Fruit fly (Drosophila melanogaster) whole organism, embryonic: ENCODE measurements around the gene CG34298.

ENCODE experiments used
- CG10654 ChIP-seq: fragments of 200-800 bp; sonication (Bioruptor generic); optimal IDR thresholded peaks from 2 replicates; lab custom pipeline; 2016; ENCODE audit warnings: missing biosample characterization, missing genetic modification characterization
- CG11093 ChIP-seq: fragments of 200-800 bp; sonication (Bioruptor generic); IDR thresholded peaks from 3 replicates; pipeline ENCODE4 v1.3.6; 2022; ENCODE audit warnings: missing biosample characterization, missing genetic modification characterization
- CG13287 ChIP-seq: fragments of 200-800 bp; sonication (Bioruptor generic); IDR thresholded peaks from 2 replicates; pipeline ENCODE4 v1.3.6; 2022; ENCODE audit warnings: missing biosample characterization, missing genetic modification characterization; ENCODE audit not compliant: partially characterized antibody
- CG13775 ChIP-seq: fragments of 200-800 bp; sonication (Bioruptor generic); optimal IDR thresholded peaks from 3 replicates; lab custom pipeline; 2017; ENCODE audit warnings: missing biosample characterization, mild to moderate bottlenecking, missing genetic modification characterization
- CG14860 ChIP-seq: fragments of 200-800 bp; sonication (Bioruptor generic); IDR thresholded peaks from 3 replicates; pipeline ENCODE4 v1.3.6; 2022; ENCODE audit warnings: missing biosample characterization, missing genetic modification characterization; ENCODE audit not compliant: partially characterized antibody
- CG16813 ChIP-seq: fragments of 200-800 bp; sonication (Bioruptor generic); IDR thresholded peaks from 3 replicates; pipeline ENCODE4 v1.3.6; 2022; ENCODE audit warnings: missing biosample characterization, missing genetic modification characterization; ENCODE audit not compliant: partially characterized antibody
- CG17568 ChIP-seq: fragments of 200-800 bp; sonication (Bioruptor generic); optimal IDR thresholded peaks from 2 replicates; lab custom pipeline; 2018; ENCODE audit warnings: missing biosample characterization, mild to moderate bottlenecking, missing genetic modification characterization, moderate library complexity
- CG31365 ChIP-seq: fragments of 200-800 bp; sonication (Bioruptor generic); optimal IDR thresholded peaks from 2 replicates; lab custom pipeline; 2018; ENCODE audit warnings: missing biosample characterization, mild to moderate bottlenecking, missing genetic modification characterization
- CG3995 ChIP-seq: fragments of 200-800 bp; sonication (Bioruptor generic); optimal IDR thresholded peaks from 3 replicates; lab custom pipeline; 2016; ENCODE audit warnings: missing biosample characterization, missing genetic modification characterization
- CG4424 ChIP-seq: fragments of 200-800 bp; sonication (Bioruptor generic); optimal IDR thresholded peaks from 3 replicates; lab custom pipeline; 2016; ENCODE audit warnings: missing biosample characterization, missing genetic modification characterization
- CG5245 ChIP-seq: fragments of 200-800 bp; sonication (Bioruptor generic); optimal IDR thresholded peaks from 3 replicates; lab custom pipeline; 2016; ENCODE audit warnings: missing biosample characterization, missing genetic modification characterization
- CG6654 ChIP-seq: fragments of 200-800 bp; sonication (Bioruptor generic); optimal IDR thresholded peaks from 2 replicates; lab custom pipeline; 2017; ENCODE audit warnings: missing biosample characterization, mild to moderate bottlenecking, missing genetic modification characterization
- CG6765 ChIP-seq: fragments of 200-800 bp; sonication (Bioruptor generic); optimal IDR thresholded peaks from 3 replicates; lab custom pipeline; 2017; ENCODE audit warnings: missing biosample characterization, mild to moderate bottlenecking, missing genetic modification characterization
- CG6813 ChIP-seq: fragments of 200-800 bp; sonication (Bioruptor generic); optimal IDR thresholded peaks from 2 replicates; lab custom pipeline; 2017; ENCODE audit warnings: missing biosample characterization, missing genetic modification characterization, mild to moderate bottlenecking, moderate library complexity, missing genetic modification reagents
- Camta ChIP-seq: fragments of 200-800 bp; sonication (Bioruptor generic); optimal IDR thresholded peaks from 2 replicates; lab custom pipeline; 2016; ENCODE audit warnings: missing biosample characterization, missing genetic modification characterization
- CrebB ChIP-seq: fragments of 200-800 bp; sonication (Bioruptor generic); optimal IDR thresholded peaks from 3 replicates; lab custom pipeline; 2018; ENCODE audit warnings: missing biosample characterization, mild to moderate bottlenecking, missing genetic modification characterization
- Dbx ChIP-seq: fragments of 200-800 bp; sonication (Bioruptor generic); IDR thresholded peaks from 3 replicates; pipeline ENCODE4 v1.3.6; 2022; ENCODE audit warnings: missing biosample characterization, missing genetic modification characterization
- Doc3 ChIP-seq: fragments of 200-800 bp; sonication (Bioruptor generic); IDR thresholded peaks from 3 replicates; pipeline ENCODE4 v1.3.6; 2022; ENCODE audit warnings: missing biosample characterization, missing genetic modification characterization; ENCODE audit not compliant: partially characterized antibody
- Dref ChIP-seq: fragments of 200-800 bp; sonication (Bioruptor generic); IDR thresholded peaks from 2 replicates; pipeline ENCODE4 v1.3.6; 2022; ENCODE audit warnings: missing biosample characterization, missing genetic modification characterization
- Elba2 ChIP-seq: fragments of 200-800 bp; sonication (Bioruptor generic); optimal IDR thresholded peaks from 3 replicates; lab custom pipeline; 2016; ENCODE audit warnings: missing biosample characterization, missing genetic modification characterization
- Ets97D ChIP-seq: fragments of 200-800 bp; sonication (Bioruptor generic); optimal IDR thresholded peaks from 3 replicates; lab custom pipeline; 2016; ENCODE audit warnings: missing biosample characterization, missing genetic modification characterization
- Fer1 ChIP-seq: fragments of 200-800 bp; sonication (Bioruptor generic); optimal IDR thresholded peaks from 2 replicates; lab custom pipeline; 2017; ENCODE audit warnings: missing biosample characterization, mild to moderate bottlenecking, missing genetic modification characterization
- Fer2 ChIP-seq: fragments of 200-800 bp; sonication (Bioruptor generic); optimal IDR thresholded peaks from 2 replicates; lab custom pipeline; 2018; ENCODE audit warnings: missing biosample characterization, mild to moderate bottlenecking, missing genetic modification characterization, moderate library complexity
- HLH4C ChIP-seq: fragments of 200-800 bp; sonication (Bioruptor generic); IDR thresholded peaks from 3 replicates; pipeline ENCODE4 v1.3.6; 2022; ENCODE audit warnings: missing biosample characterization, missing genetic modification characterization; ENCODE audit not compliant: partially characterized antibody
- Hsf ChIP-seq: fragments of 200-800 bp; sonication (Bioruptor generic); optimal IDR thresholded peaks from 3 replicates; lab custom pipeline; 2016; ENCODE audit warnings: missing biosample characterization, missing genetic modification characterization
- Lim3 ChIP-seq: fragments of 200-800 bp; sonication (Bioruptor generic); IDR thresholded peaks from 2 replicates; pipeline ENCODE4 v1.3.6; 2022; ENCODE audit warnings: missing biosample characterization, missing genetic modification characterization
- Mad ChIP-seq: fragments of 200-800 bp; sonication (Bioruptor generic); optimal IDR thresholded peaks from 2 replicates; lab custom pipeline; 2016; ENCODE audit warnings: missing biosample characterization, missing genetic modification characterization
- Mes4 ChIP-seq: fragments of 200-800 bp; sonication (Bioruptor generic); optimal IDR thresholded peaks from 2 replicates; lab custom pipeline; 2016; ENCODE audit warnings: missing biosample characterization, missing genetic modification characterization
- Myb ChIP-seq: fragments of 200-800 bp; sonication (Bioruptor generic); optimal IDR thresholded peaks from 2 replicates; lab custom pipeline; 2016; ENCODE audit warnings: missing biosample characterization, missing genetic modification characterization
- Nf-YC ChIP-seq: fragments of 200-800 bp; optimal IDR thresholded peaks from 3 replicates; lab custom pipeline; 2019; ENCODE audit warnings: missing biosample characterization, mild to moderate bottlenecking, missing genetic modification characterization, moderate library complexity
- Poxn ChIP-seq: fragments of 200-800 bp; sonication (Bioruptor generic); IDR thresholded peaks from 2 replicates; pipeline ENCODE4 v1.3.6; 2022; ENCODE audit warnings: missing biosample characterization, missing genetic modification characterization
- Scr ChIP-seq: fragments of 200-800 bp; sonication (Bioruptor generic); IDR thresholded peaks from 2 replicates; pipeline ENCODE4 v1.3.6; 2022; ENCODE audit warnings: missing biosample characterization, missing genetic modification characterization; ENCODE audit not compliant: partially characterized antibody
- Sin3A ChIP-seq: fragments of >200 bp; optimal IDR thresholded peaks from 2 replicates; lab custom pipeline; 2018
- Stat92E ChIP-seq, 3 experiments: fragments of >200 bp in 2 of 3; fragments of 200-800 bp in 1 of 3; sonication (Bioruptor generic) in 1 of 3; optimal IDR thresholded peaks; 2 replicates each; lab custom pipeline; 2017 to 2019; ENCODE audit warnings: missing biosample characterization in 3 of 3, missing genetic modification characterization in 3 of 3, mild to moderate bottlenecking in 1 of 3, moderate library complexity in 1 of 3
- ac ChIP-seq: fragments of 200-800 bp; sonication (Bioruptor generic); optimal IDR thresholded peaks from 3 replicates; lab custom pipeline; 2017; ENCODE audit warnings: missing biosample characterization, mild to moderate bottlenecking, missing genetic modification characterization
- amos ChIP-seq: fragments of 200-800 bp; sonication (Bioruptor generic); IDR thresholded peaks from 2 replicates; pipeline ENCODE4 v1.3.6; 2022; ENCODE audit warnings: missing biosample characterization, missing genetic modification characterization; ENCODE audit not compliant: partially characterized antibody
- ara ChIP-seq: fragments of 200-800 bp; sonication (Bioruptor generic); IDR thresholded peaks from 2 replicates; pipeline ENCODE4 v1.3.6; 2022; ENCODE audit warnings: missing biosample characterization, missing genetic modification characterization
- ash1 ChIP-seq: fragments of 200-800 bp; sonication (Bioruptor generic); optimal IDR thresholded peaks from 2 replicates; lab custom pipeline; 2018; ENCODE audit warnings: missing biosample characterization, mild to moderate bottlenecking, missing genetic modification characterization
- bbx ChIP-seq: fragments of 200-800 bp; sonication (Bioruptor generic); IDR thresholded peaks from 2 replicates; pipeline ENCODE4 v1.3.6; 2022; ENCODE audit warnings: missing biosample characterization, missing genetic modification characterization; ENCODE audit not compliant: partially characterized antibody
- bowl ChIP-seq: fragments of 200-800 bp; sonication (Bioruptor generic); IDR thresholded peaks from 2 replicates; pipeline ENCODE4 v1.3.6; 2022; ENCODE audit warnings: missing biosample characterization, missing genetic modification characterization
- dpn ChIP-seq, 2 experiments: fragments of 200-800 bp; sonication (Bioruptor generic); optimal IDR thresholded peaks; 3 replicates each; lab custom pipeline; 2016; ENCODE audit warnings: missing biosample characterization in 2 of 2, missing genetic modification characterization in 2 of 2
- fu2 ChIP-seq: fragments of 200-800 bp; sonication (Bioruptor generic); optimal IDR thresholded peaks from 2 replicates; lab custom pipeline; 2016; ENCODE audit warnings: missing biosample characterization, missing genetic modification characterization
- gt ChIP-seq: fragments of 200-800 bp; sonication (Bioruptor generic); IDR thresholded peaks from 2 replicates; pipeline ENCODE4 v1.3.6; 2022; ENCODE audit warnings: missing biosample characterization, missing genetic modification characterization
- ham ChIP-seq: fragments of 200-800 bp; sonication (Bioruptor generic); IDR thresholded peaks from 2 replicates; pipeline ENCODE4 v1.3.6; 2022; ENCODE audit warnings: missing biosample characterization, missing genetic modification characterization
- klu ChIP-seq: fragments of 200-800 bp; sonication (Bioruptor generic); IDR thresholded peaks from 2 replicates; pipeline ENCODE4 v1.3.6; 2022; ENCODE audit warnings: missing biosample characterization, missing genetic modification characterization
- nmo ChIP-seq: fragments of 200-800 bp; sonication (Bioruptor generic); optimal IDR thresholded peaks from 2 replicates; lab custom pipeline; 2018; ENCODE audit warnings: missing biosample characterization, mild to moderate bottlenecking, missing genetic modification characterization, moderate library complexity
- phol ChIP-seq: fragments of 200-800 bp; sonication (Bioruptor generic); optimal IDR thresholded peaks from 3 replicates; lab custom pipeline; 2018; ENCODE audit warnings: missing biosample characterization, mild to moderate bottlenecking, missing genetic modification characterization, moderate library complexity
- stwl ChIP-seq: fragments of 200-800 bp; sonication (Bioruptor generic); optimal IDR thresholded peaks from 3 replicates; lab custom pipeline; 2018; ENCODE audit warnings: missing biosample characterization, mild to moderate bottlenecking, missing genetic modification characterization, moderate library complexity
- unc-4 ChIP-seq: fragments of 200-800 bp; sonication (Bioruptor generic); IDR thresholded peaks from 2 replicates; pipeline ENCODE4 v1.3.6; 2022; ENCODE audit warnings: missing biosample characterization, missing genetic modification characterization; ENCODE audit not compliant: partially characterized antibody
- vvl ChIP-seq: fragments of 200-800 bp; sonication (Bioruptor generic); IDR thresholded peaks from 2 replicates; pipeline ENCODE4 v1.3.6; 2022; ENCODE audit warnings: missing biosample characterization, missing genetic modification characterization
- zen2 ChIP-seq: fragments of 200-800 bp; sonication (Bioruptor generic); IDR thresholded peaks from 3 replicates; pipeline ENCODE4 v1.3.6; 2022; ENCODE audit warnings: missing biosample characterization, missing genetic modification characterization; ENCODE audit not compliant: partially characterized antibody

The CG34298 gene

DNA sequence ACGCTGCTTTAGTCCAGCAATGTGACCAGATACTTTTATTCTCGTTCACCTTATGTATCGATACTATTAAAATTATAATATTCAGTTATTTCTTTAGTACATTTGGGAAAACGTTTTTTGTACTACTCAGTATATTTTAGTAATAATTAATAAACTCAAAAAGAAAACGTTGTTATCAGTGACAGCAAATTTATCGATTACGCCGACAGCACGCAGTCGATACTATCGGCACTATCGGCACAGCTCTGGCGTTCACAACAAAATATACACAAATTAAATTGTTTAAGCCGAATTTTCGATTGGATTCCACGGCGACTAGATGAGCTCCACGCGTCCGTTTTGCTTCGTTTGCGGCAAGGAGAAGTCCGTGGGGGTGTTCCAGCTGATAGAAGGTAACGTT, 39.9 kb downstream of the CG34298 start, which contains the start of the genes janA, Sry-alpha and Sry-beta (continued):
- TF ChIP-seq Camta (GFP tag; lab: Kevin White, UChicago) (no peak), CG5245 (no peak), Stat92E (GFP tag; optimal IDR thresholded peaks at IDR 0.05; lab: Kevin White, UChicago) (peak in 1 of 3 experiments; percentile 29), Fer2 (tag; lab: Kevin White, UChicago) (no peak), vvl (GFP tag; lab: Robert Waterston, UW) (peak; percentile 42; the same call in 1 of the 2 replicates), amos (peak; percentile 99), CG31365 (no peak), stwl (tag; lab: Kevin White, UChicago) (peak; percentile 77), ac (no peak), Scr (GFP tag; lab: Robert Waterston, UW) (peak; percentile 99), CrebB (tag; lab: Kevin White, UChicago) (no peak), CG10654 (GFP tag; lab: Kevin White, UChicago) (no peak), unc-4 (GFP tag; lab: Robert Waterston, UW) (peak; percentile 99), HLH4C (GFP tag; lab: Robert Waterston, UW) (peak; percentile 99), CG13287 (GFP tag; lab: Robert Waterston, UW) (peak; percentile 100), ash1 (GFP tag; lab: Kevin White, UChicago) (no peak), CG11093 (GFP tag; lab: Robert Waterston, UW) (no peak), CG3995 (GFP tag; lab: Kevin White, UChicago) (peak; percentile 78), CG6765 (GFP tag; lab: Kevin White, UChicago) (no peak), Doc3 (GFP tag; lab: Robert Waterston, UW) (peak; percentile 100), bowl (GFP tag; lab: Robert Waterston, UW) (no peak), Myb (peak; percentile 29), ham (GFP tag; lab: Robert Waterston, UW) (no peak), Elba2 (GFP tag; lab: Kevin White, UChicago) (no peak), phol (tag; lab: Kevin White, UChicago) (peak; percentile 49), fu2 (GFP tag; lab: Kevin White, UChicago) (no peak), Nf-YC (tag; lab: Kevin White, UChicago) (peak; percentile 17), Poxn (GFP tag; lab: Robert Waterston, UW) (no peak), CG13775 (GFP tag; lab: Kevin White, UChicago) (peak; percentile 30), Dref (peak; percentile 92), gt (GFP tag; lab: Robert Waterston, UW) (no peak), CG6813 (GFP tag; lab: Kevin White, UChicago) (no peak), CG4424 (GFP tag; lab: Kevin White, UChicago) (no peak), CG14860 (GFP tag; lab: Robert Waterston, UW) (peak; percentile 99), Sin3A (lab: Kevin White, UChicago) (peak; percentile 73), CG6654 (GFP tag; lab: Kevin White, UChicago) (no peak), zen2 (GFP tag; lab: Robert Waterston, UW) (peak; percentile 99), Hsf (peak; percentile 22), Dbx (GFP tag; lab: Robert Waterston, UW) (peak; percentile 49; the same call in 1 of the 3 replicates), Lim3 (GFP tag; lab: Robert Waterston, UW) (no peak), Ets97D (GFP tag; lab: Kevin White, UChicago) (peak; percentile 44), Mad (GFP tag; lab: Kevin White, UChicago) (peak; percentile 26), CG17568 (no peak), Mes4 (GFP tag; lab: Kevin White, UChicago) (no peak), nmo (peak; percentile 47), bbx (GFP tag; lab: Robert Waterston, UW) (peak; percentile 99), Fer1 (peak; percentile 9), klu (GFP tag; lab: Robert Waterston, UW) (no peak), CG16813 (GFP tag; lab: Robert Waterston, UW) (peak; percentile 100), ara (no peak), dpn (GFP tag; optimal IDR thresholded peaks at IDR 0.05; lab: Kevin White, UChicago) (peak in 1 of 2 experiments; percentile 16)
